Worm (Caenorhabditis elegans) whole organism, L2 larva: ENCODE data around the gene F46B6.10.

Source experiments
- C34F6.9 ChIP-seq: fragments of 150-350 bp; optimal IDR thresholded peaks from 2 replicates; lab custom pipeline; 2014; ENCODE audit warnings: missing biosample characterization, missing genetic modification characterization
- F13H6.1 ChIP-seq: sonication (generic microtip); optimal IDR thresholded peaks from 2 replicates; lab custom pipeline; 2016; ENCODE audit warnings: missing genetic modification characterization, missing compliant biosample characterization
- R02D3.7 ChIP-seq: fragments of 150-350 bp; optimal IDR thresholded peaks from 2 replicates; lab custom pipeline; 2014; ENCODE audit warnings: missing biosample characterization, missing genetic modification characterization
- Y55F3AM.14 ChIP-seq: fragments of 200-800 bp; sonication (Bioruptor generic); optimal IDR thresholded peaks from 2 replicates; lab custom pipeline; 2018; ENCODE audit warnings: mild to moderate bottlenecking, missing genetic modification characterization, missing compliant biosample characterization
- alr-1 ChIP-seq: fragments of 150-350 bp; optimal IDR thresholded peaks from 2 replicates; lab custom pipeline; 2014; ENCODE audit warnings: missing biosample characterization, missing genetic modification characterization
- ama-1 ChIP-seq: fragments of 150-350 bp; optimal IDR thresholded peaks from 2 replicates; lab custom pipeline; 2018; ENCODE audit warnings: inconsistent platforms
- blmp-1 ChIP-seq: sonication (generic microtip); optimal IDR thresholded peaks from 2 replicates; lab custom pipeline; 2017; ENCODE audit warnings: missing genetic modification characterization, mild to moderate bottlenecking, missing compliant biosample characterization, antibody characterized with exemption, moderate library complexity; ENCODE audit not compliant: insufficient read depth
- ceh-16 ChIP-seq: fragments of 150-350 bp; optimal IDR thresholded peaks from 2 replicates; lab custom pipeline; 2014; ENCODE audit warnings: missing biosample characterization, missing genetic modification characterization
- ceh-82 ChIP-seq: fragments of 150-350 bp; optimal IDR thresholded peaks from 2 replicates; lab custom pipeline; 2014; ENCODE audit warnings: missing biosample characterization, missing genetic modification characterization
- dmd-4 ChIP-seq: sonication (generic microtip); optimal IDR thresholded peaks from 2 replicates; lab custom pipeline; 2017; ENCODE audit warnings: missing biosample characterization, missing genetic modification characterization
- egl-27 ChIP-seq: sonication (generic microtip); optimal IDR thresholded peaks from 3 replicates; lab custom pipeline; 2017; ENCODE audit warnings: missing biosample characterization, missing genetic modification reagents, missing genetic modification characterization
- fos-1 ChIP-seq: fragments of 150-350 bp; optimal IDR thresholded peaks from 2 replicates; lab custom pipeline; 2014; ENCODE audit warnings: missing biosample characterization, missing genetic modification characterization
- lin-11 ChIP-seq: fragments of 150-350 bp; sonication (generic microtip); optimal IDR thresholded peaks from 2 replicates; lab custom pipeline; 2014; ENCODE audit warnings: missing biosample characterization, missing genetic modification characterization, inconsistent platforms, mixed read lengths
- lin-39 ChIP-seq: fragments of 150-350 bp; optimal IDR thresholded peaks from 2 replicates; lab custom pipeline; 2014; ENCODE audit warnings: missing biosample characterization, missing genetic modification reagents, missing genetic modification characterization
- mab-5 ChIP-seq: fragments of 150-350 bp; optimal IDR thresholded peaks from 2 replicates; lab custom pipeline; 2014; ENCODE audit warnings: missing biosample characterization, missing genetic modification characterization
- mdl-1 ChIP-seq, 2 experiments: fragments of 150-350 bp in 1 of 2; sonication (generic microtip) in 1 of 2; optimal IDR thresholded peaks; 2 replicates each; lab custom pipeline; 2017; ENCODE audit warnings: missing biosample characterization in 2 of 2, missing genetic modification characterization in 2 of 2
- nhr-10 ChIP-seq: sonication (generic microtip); optimal IDR thresholded peaks from 2 replicates; lab custom pipeline; 2017; ENCODE audit warnings: missing biosample characterization, missing genetic modification characterization
- nhr-11 ChIP-seq: fragments of 150-350 bp; optimal IDR thresholded peaks from 2 replicates; lab custom pipeline; 2014; ENCODE audit warnings: missing biosample characterization, missing genetic modification characterization
- nhr-21 ChIP-seq: fragments of 150-350 bp; optimal IDR thresholded peaks from 2 replicates; lab custom pipeline; 2014; ENCODE audit warnings: missing biosample characterization, missing genetic modification characterization
- nhr-237 ChIP-seq: fragments of 150-350 bp; optimal IDR thresholded peaks from 2 replicates; lab custom pipeline; 2014; ENCODE audit warnings: missing biosample characterization, missing genetic modification characterization
- nhr-77 ChIP-seq: fragments of 150-350 bp; optimal IDR thresholded peaks from 2 replicates; lab custom pipeline; 2014; ENCODE audit warnings: missing biosample characterization, missing genetic modification characterization
- peb-1 ChIP-seq: fragments of 150-350 bp; optimal IDR thresholded peaks from 2 replicates; lab custom pipeline; 2014; ENCODE audit warnings: missing biosample characterization, missing genetic modification characterization
- skn-1 ChIP-seq: sonication (generic microtip); optimal IDR thresholded peaks from 2 replicates; lab custom pipeline; 2017; ENCODE audit warnings: missing biosample characterization, missing genetic modification characterization
- sma-9 ChIP-seq, 2 experiments: fragments of 150-350 bp in 1 of 2; sonication (generic microtip) in 1 of 2; optimal IDR thresholded peaks; 2 replicates each; lab custom pipeline; 2014 to 2016; ENCODE audit warnings: missing genetic modification characterization in 2 of 2, mild to moderate bottlenecking in 1 of 2, missing biosample characterization in 1 of 2, missing compliant biosample characterization in 1 of 2, missing genetic modification reagents in 1 of 2, moderate library complexity in 1 of 2
- snpc-4 ChIP-seq: fragments of 150-350 bp; optimal IDR thresholded peaks from 2 replicates; lab custom pipeline; 2014; ENCODE audit warnings: missing biosample characterization, missing genetic modification characterization
- unc-39 ChIP-seq: fragments of 150-350 bp; optimal IDR thresholded peaks from 2 replicates; lab custom pipeline; 2014; ENCODE audit warnings: missing biosample characterization, missing genetic modification characterization
- unc-62 ChIP-seq: fragments of 150-350 bp; optimal IDR thresholded peaks from 2 replicates; lab custom pipeline; 2014; ENCODE audit warnings: missing biosample characterization, missing genetic modification reagents, missing genetic modification characterization
- ztf-11 ChIP-seq: sonication (generic microtip); optimal IDR thresholded peaks from 2 replicates; lab custom pipeline; 2017; ENCODE audit warnings: missing biosample characterization, missing genetic modification characterization

Gene F46B6.10

DNA sequence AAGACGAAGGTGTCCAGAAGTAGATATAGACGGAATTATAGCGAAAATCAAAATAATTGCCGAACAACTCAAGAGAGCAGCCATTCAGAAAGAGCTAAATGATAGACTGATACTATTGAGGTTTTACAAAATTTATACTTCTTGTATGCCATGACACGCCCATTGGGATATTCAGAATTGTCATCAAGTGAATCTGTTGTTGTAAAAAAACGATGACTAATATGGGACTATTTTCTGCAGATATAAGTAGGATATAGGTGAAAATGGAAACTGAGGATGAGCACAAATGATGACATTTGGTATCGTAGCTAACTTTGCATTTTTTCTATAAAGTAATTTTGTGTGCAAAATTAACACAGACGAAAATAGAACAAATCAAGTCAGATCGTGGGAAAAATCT lies 46.1 kb downstream of the F46B6.10 start, which contains the start of gene F58E6.8:
Gene F58E6.8 (minus strand): TSS at position 101 of the 400 bp plus-strand sequence.
- no peak for TF ChIP-seq blmp-1 (tag; lab: Kevin White, UChicago)
- no peak for TF ChIP-seq lin-39
- no peak for TF ChIP-seq nhr-237 (tag; lab: Kevin White, UChicago)
- TF ChIP-seq mdl-1 (tag; optimal IDR thresholded peaks at IDR 0.05; lab: Kevin White, UChicago): no peak
- no peak for TF ChIP-seq F13H6.1 (tag; lab: Kevin White, UChicago)
- no peak for TF ChIP-seq lin-11
- TF ChIP-seq dmd-4 (tag; lab: Kevin White, UChicago): no peak
- TF ChIP-seq ceh-82 (tag; lab: Kevin White, UChicago): no peak
- no peak for TF ChIP-seq Y55F3AM.14
- no peak for TF ChIP-seq ztf-11 (tag; lab: Kevin White, UChicago)
- no peak for TF ChIP-seq alr-1 (tag; lab: Kevin White, UChicago)
- no peak for TF ChIP-seq mab-5
- no peak for TF ChIP-seq nhr-77 (tag; lab: Kevin White, UChicago)
- TF ChIP-seq peb-1: no peak
- TF ChIP-seq ceh-16 (tag; lab: Kevin White, UChicago): no peak
- TF ChIP-seq egl-27 (tag; lab: Kevin White, UChicago): no peak
- no peak for TF ChIP-seq snpc-4
- no peak for TF ChIP-seq nhr-10 (tag; lab: Kevin White, UChicago)

DNA sequence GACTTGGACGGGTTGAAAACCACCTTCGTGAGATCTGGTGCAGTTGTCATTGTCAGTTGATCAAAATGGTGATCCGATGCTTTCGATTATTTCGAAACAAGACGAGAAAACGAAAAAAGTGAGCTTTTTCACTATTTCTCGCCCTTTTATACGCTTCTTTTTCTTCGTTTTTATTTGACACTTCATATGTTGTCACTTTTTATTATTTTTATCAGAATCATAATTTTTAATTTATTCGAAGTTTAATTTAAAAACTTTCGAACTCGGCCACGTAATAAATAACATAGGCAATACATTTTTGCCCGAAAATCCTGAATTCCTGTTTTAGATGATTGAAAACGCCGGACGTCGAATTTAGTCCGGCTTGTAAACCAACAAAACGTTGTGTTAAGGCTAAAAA lies 47.4 kb downstream of the F46B6.10 start, which contains the start of gene F58E6.5:
Gene F58E6.5 (minus strand): TSS at position 101 of the 400 bp plus-strand sequence.
- TF ChIP-seq R02D3.7 (tag; lab: Kevin White, UChicago) (no peak), nhr-11 (tag; lab: Kevin White, UChicago) (no peak), ztf-11 (tag; lab: Kevin White, UChicago) (no peak), nhr-10 (tag; lab: Kevin White, UChicago) (no peak), ama-1 (no peak), fos-1 (tag; lab: Kevin White, UChicago) (no peak), skn-1 (tag; lab: Kevin White, UChicago) (no peak)

DNA sequence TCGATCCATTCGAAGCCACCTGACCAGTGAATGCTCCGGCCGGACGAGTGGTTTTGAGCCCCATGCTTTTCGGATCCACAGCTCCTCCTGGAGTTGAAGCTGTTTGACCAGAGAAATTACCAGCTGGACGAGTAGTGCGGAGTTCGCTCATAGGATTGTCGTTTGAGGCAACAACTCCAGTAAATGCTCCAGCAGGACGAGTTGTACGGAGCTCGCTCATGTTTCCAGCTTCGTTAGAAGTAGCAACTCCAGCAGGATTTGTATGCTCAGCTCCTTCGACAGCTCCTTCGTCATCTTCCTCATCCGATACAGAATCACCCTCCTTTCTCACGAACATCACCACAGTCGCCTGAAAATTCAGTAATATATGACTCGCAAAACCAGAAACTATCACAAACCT lies 48.3 kb downstream of the F46B6.10 start:
- TF ChIP-seq sma-9 (GFP tag; optimal IDR thresholded peaks at IDR 0.05; lab: Kevin White, UChicago): no peak
- TF ChIP-seq sma-9 (tag; optimal IDR thresholded peaks at IDR 0.05; lab: Kevin White, UChicago): no peak
- no peak for TF ChIP-seq alr-1 (tag; lab: Kevin White, UChicago)
- TF ChIP-seq unc-62 (GFP tag; lab: Kevin White, UChicago): no peak
- TF ChIP-seq unc-39: no peak

DNA sequence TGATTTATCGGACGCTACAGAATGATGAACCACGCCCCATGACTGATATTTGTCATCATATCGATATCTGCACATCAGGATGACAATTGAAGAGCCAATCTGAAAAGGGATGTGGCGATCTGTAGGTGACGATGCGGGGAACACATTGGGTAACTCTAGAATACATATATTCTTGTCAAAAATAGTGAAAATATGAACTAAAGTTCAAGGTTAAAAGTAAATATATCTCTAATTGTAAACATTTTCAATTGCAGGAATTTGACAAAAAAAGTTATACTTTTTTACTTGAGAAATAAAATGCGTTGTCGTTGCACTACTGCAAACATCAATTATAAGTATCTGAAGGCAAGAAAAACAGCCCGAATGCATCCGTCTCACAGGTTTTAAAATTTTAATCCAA lies 48.9 kb downstream of the F46B6.10 start, which contains the start of gene F58E6.6:
Gene F58E6.6 (minus strand): TSS at position 101 of the 400 bp plus-strand sequence.
- TF ChIP-seq C34F6.9 (tag; lab: Kevin White, UChicago) (no peak), R02D3.7 (tag; lab: Kevin White, UChicago) (no peak), ztf-11 (tag; lab: Kevin White, UChicago) (no peak), nhr-21 (tag; lab: Kevin White, UChicago) (no peak)
